Fruit fly (Drosophila melanogaster) whole organism, embryonic: ENCODE results near the gene ScpX.
A peak's percentile ranks its signal among the peaks of the same experiment; 100 is the strongest.

ENCODE experiments used
- Adf1 ChIP-seq: fragments of 200-800 bp; sonication (Bioruptor generic); IDR thresholded peaks from 2 replicates; pipeline ENCODE4 v1.3.6; 2022; ENCODE audit warnings: missing biosample characterization, missing genetic modification characterization
- B-H1 ChIP-seq: fragments of 200-800 bp; sonication (Bioruptor generic); IDR thresholded peaks from 3 replicates; pipeline ENCODE4 v1.3.6; 2022; ENCODE audit warnings: missing biosample characterization, missing genetic modification characterization
- CG10147 ChIP-seq: fragments of 200-800 bp; sonication (Bioruptor generic); optimal IDR thresholded peaks from 2 replicates; lab custom pipeline; 2019; ENCODE audit warnings: missing biosample characterization, mild to moderate bottlenecking, missing genetic modification characterization, moderate library complexity
- CG1024 ChIP-seq: fragments of 200-800 bp; sonication (Bioruptor generic); IDR thresholded peaks from 2 replicates; pipeline ENCODE4 v1.3.6; 2022; ENCODE audit warnings: missing biosample characterization, missing genetic modification characterization
- CG10321 ChIP-seq: fragments of 200-800 bp; sonication (Bioruptor generic); IDR thresholded peaks from 2 replicates; pipeline ENCODE4 v1.3.6; 2022; ENCODE audit warnings: missing biosample characterization, missing genetic modification characterization
- CG11093 ChIP-seq: fragments of 200-800 bp; sonication (Bioruptor generic); IDR thresholded peaks from 3 replicates; pipeline ENCODE4 v1.3.6; 2022; ENCODE audit warnings: missing biosample characterization, missing genetic modification characterization
- CG13624 ChIP-seq: fragments of 200-800 bp; sonication (Bioruptor generic); optimal IDR thresholded peaks from 2 replicates; lab custom pipeline; 2016; ENCODE audit warnings: missing biosample characterization, missing genetic modification characterization
- CG14050 ChIP-seq: fragments of 200-800 bp; sonication (Bioruptor generic); IDR thresholded peaks from 3 replicates; pipeline ENCODE4 v1.3.6; 2022; ENCODE audit warnings: missing biosample characterization, missing genetic modification characterization
- CG15011 ChIP-seq: fragments of 200-800 bp; sonication (Bioruptor generic); optimal IDR thresholded peaks from 3 replicates; lab custom pipeline; 2018; ENCODE audit warnings: missing biosample characterization, mild to moderate bottlenecking, missing genetic modification characterization
- CG15479 ChIP-seq: fragments of 200-800 bp; sonication (Bioruptor generic); optimal IDR thresholded peaks from 3 replicates; lab custom pipeline; 2019; ENCODE audit warnings: missing biosample characterization, mild to moderate bottlenecking, missing genetic modification characterization, moderate library complexity
- CG15601 ChIP-seq: fragments of 200-800 bp; sonication (Bioruptor generic); optimal IDR thresholded peaks from 3 replicates; lab custom pipeline; 2019; ENCODE audit warnings: missing biosample characterization, mild to moderate bottlenecking, missing genetic modification characterization, moderate library complexity
- CG17829 ChIP-seq: fragments of 200-800 bp; optimal IDR thresholded peaks from 2 replicates; lab custom pipeline; 2019; ENCODE audit warnings: missing biosample characterization, mild to moderate bottlenecking, missing genetic modification characterization, moderate library complexity
- CG3838 ChIP-seq: fragments of 200-800 bp; sonication (Bioruptor generic); optimal IDR thresholded peaks from 3 replicates; lab custom pipeline; 2016; ENCODE audit warnings: missing biosample characterization, missing genetic modification characterization
- CG4360 ChIP-seq: fragments of 200-800 bp; sonication (Bioruptor generic); IDR thresholded peaks from 2 replicates; pipeline ENCODE4 v1.3.6; 2022; ENCODE audit warnings: missing biosample characterization, missing genetic modification characterization
- CG4404 ChIP-seq: fragments of 200-800 bp; sonication (Bioruptor generic); IDR thresholded peaks from 2 replicates; pipeline ENCODE4 v1.3.6; 2022; ENCODE audit warnings: missing biosample characterization, missing genetic modification characterization
- CG9727 ChIP-seq: fragments of 200-800 bp; sonication (Bioruptor generic); optimal IDR thresholded peaks from 3 replicates; lab custom pipeline; 2017; ENCODE audit warnings: missing biosample characterization, mild to moderate bottlenecking, missing genetic modification characterization
- CG9797 ChIP-seq: fragments of 200-800 bp; sonication (Bioruptor generic); optimal IDR thresholded peaks from 3 replicates; lab custom pipeline; 2018; ENCODE audit warnings: missing biosample characterization, mild to moderate bottlenecking, missing genetic modification characterization
- Chrac-16 ChIP-seq: fragments of 200-800 bp; sonication (Bioruptor generic); optimal IDR thresholded peaks from 3 replicates; lab custom pipeline; 2016; ENCODE audit warnings: missing biosample characterization, missing genetic modification characterization
- Dad ChIP-seq: fragments of 200-800 bp; sonication (Bioruptor generic); optimal IDR thresholded peaks from 3 replicates; lab custom pipeline; 2016; ENCODE audit warnings: missing biosample characterization, missing genetic modification characterization
- Dll ChIP-seq: fragments of 200-800 bp; sonication (Bioruptor generic); IDR thresholded peaks from 4 replicates; pipeline ENCODE4 v1.3.6; 2022; ENCODE audit warnings: missing biosample characterization, missing genetic modification characterization; ENCODE audit not compliant: partially characterized antibody
- ERR ChIP-seq: fragments of 200-800 bp; sonication (Bioruptor generic); optimal IDR thresholded peaks from 2 replicates; lab custom pipeline; 2016; ENCODE audit warnings: missing biosample characterization, missing genetic modification characterization
- Fer1 ChIP-seq: fragments of 200-800 bp; sonication (Bioruptor generic); optimal IDR thresholded peaks from 2 replicates; lab custom pipeline; 2017; ENCODE audit warnings: missing biosample characterization, mild to moderate bottlenecking, missing genetic modification characterization
- Gug ChIP-seq: fragments of 200-800 bp; sonication (Bioruptor generic); IDR thresholded peaks from 4 replicates; pipeline ENCODE4 v1.3.6; 2022; ENCODE audit warnings: missing biosample characterization, missing genetic modification characterization
- Mrtf ChIP-seq: fragments of 200-800 bp; sonication (Bioruptor generic); IDR thresholded peaks from 3 replicates; pipeline ENCODE4 v1.3.6; 2022; ENCODE audit warnings: missing biosample characterization, missing genetic modification characterization
- Neu2 ChIP-seq: fragments of 200-800 bp; sonication (Bioruptor generic); optimal IDR thresholded peaks from 3 replicates; lab custom pipeline; 2016; ENCODE audit warnings: missing biosample characterization, missing genetic modification characterization, borderline replicate concordance
- Optix ChIP-seq: fragments of 200-800 bp; sonication (Bioruptor generic); IDR thresholded peaks from 3 replicates; pipeline ENCODE4 v1.3.6; 2022; ENCODE audit warnings: missing biosample characterization, missing genetic modification characterization
- Ravus ChIP-seq: fragments of 200-800 bp; sonication (Bioruptor generic); IDR thresholded peaks from 2 replicates; pipeline ENCODE4 v1.3.6; 2022; ENCODE audit warnings: missing biosample characterization, missing genetic modification characterization
- Sin3A ChIP-seq: fragments of >200 bp; optimal IDR thresholded peaks from 2 replicates; lab custom pipeline; 2018
- Sry-β ChIP-seq: fragments of 200-800 bp; sonication (Bioruptor generic); optimal IDR thresholded peaks from 2 replicates; lab custom pipeline; 2018; ENCODE audit warnings: missing biosample characterization, mild to moderate bottlenecking, missing genetic modification characterization, moderate library complexity
- Sry-δ ChIP-seq: fragments of 200-800 bp; sonication (Bioruptor generic); optimal IDR thresholded peaks from 2 replicates; lab custom pipeline; 2016; ENCODE audit warnings: missing biosample characterization, missing genetic modification characterization
- TFAM ChIP-seq: fragments of 200-800 bp; sonication (Bioruptor generic); optimal IDR thresholded peaks from 2 replicates; lab custom pipeline; 2017; ENCODE audit warnings: missing biosample characterization, missing genetic modification characterization, inconsistent platforms
- Taf1 ChIP-seq: fragments of 200-800 bp; sonication (Bioruptor generic); IDR thresholded peaks from 2 replicates; pipeline ENCODE4 v1.3.6; 2022; ENCODE audit warnings: missing biosample characterization, missing genetic modification characterization
- br ChIP-seq: fragments of >200 bp; optimal IDR thresholded peaks from 2 replicates; lab custom pipeline; 2017
- cas ChIP-seq: fragments of 200-800 bp; sonication (Bioruptor generic); IDR thresholded peaks from 2 replicates; pipeline ENCODE4 v1.3.6; 2022; ENCODE audit warnings: missing biosample characterization, missing genetic modification characterization
- chinmo ChIP-seq: fragments of 200-800 bp; sonication (Bioruptor generic); IDR thresholded peaks from 4 replicates; pipeline ENCODE4 v1.3.6; 2022; ENCODE audit warnings: missing biosample characterization, missing genetic modification characterization; ENCODE audit not compliant: partially characterized antibody
- corto ChIP-seq: fragments of 200-800 bp; sonication (Bioruptor generic); optimal IDR thresholded peaks from 2 replicates; lab custom pipeline; 2016; ENCODE audit warnings: missing biosample characterization, mild to moderate bottlenecking, missing genetic modification characterization, moderate library complexity
- dmrt99B ChIP-seq: fragments of 200-800 bp; sonication (Bioruptor generic); optimal IDR thresholded peaks from 2 replicates; lab custom pipeline; 2018; ENCODE audit warnings: missing biosample characterization, mild to moderate bottlenecking, missing genetic modification characterization, moderate library complexity
- emc ChIP-seq: fragments of 200-800 bp; sonication (Bioruptor generic); optimal IDR thresholded peaks from 2 replicates; lab custom pipeline; 2016; ENCODE audit warnings: missing biosample characterization, missing genetic modification characterization
- eve ChIP-seq, 2 experiments: fragments of >200 bp; optimal IDR thresholded peaks; 2 replicates each; lab custom pipeline; 2017; ENCODE audit warnings: missing biosample characterization in 2 of 2, missing genetic modification characterization in 2 of 2
- jigr1 ChIP-seq: fragments of 200-800 bp; sonication (Bioruptor generic); IDR thresholded peaks from 3 replicates; pipeline ENCODE4 v1.3.6; 2022; ENCODE audit warnings: missing biosample characterization, missing genetic modification characterization
- odd ChIP-seq: fragments of 200-800 bp; sonication (Bioruptor generic); optimal IDR thresholded peaks from 2 replicates; lab custom pipeline; 2017; ENCODE audit warnings: missing biosample characterization, mild to moderate bottlenecking, missing genetic modification characterization
- pb ChIP-seq: fragments of 200-800 bp; sonication (Bioruptor generic); optimal IDR thresholded peaks from 3 replicates; lab custom pipeline; 2016; ENCODE audit warnings: missing biosample characterization, missing genetic modification characterization
- repo ChIP-seq: fragments of 200-800 bp; sonication (Bioruptor generic); optimal IDR thresholded peaks from 2 replicates; lab custom pipeline; 2016; ENCODE audit warnings: missing biosample characterization, missing genetic modification characterization
- ro ChIP-seq: fragments of 200-800 bp; sonication (Bioruptor generic); IDR thresholded peaks from 2 replicates; pipeline ENCODE4 v1.3.6; 2022; ENCODE audit warnings: missing biosample characterization, missing genetic modification characterization
- sd ChIP-seq: fragments of 200-800 bp; sonication (Bioruptor generic); optimal IDR thresholded peaks from 3 replicates; lab custom pipeline; 2018; ENCODE audit warnings: missing biosample characterization, mild to moderate bottlenecking, missing genetic modification characterization, moderate library complexity
- sisA ChIP-seq: fragments of 200-800 bp; sonication (Bioruptor generic); IDR thresholded peaks from 2 replicates; pipeline ENCODE4 v1.3.6; 2022; ENCODE audit warnings: missing biosample characterization, missing genetic modification characterization
- sr ChIP-seq: fragments of 200-800 bp; sonication (Bioruptor generic); IDR thresholded peaks from 3 replicates; pipeline ENCODE4 v1.3.6; 2022; ENCODE audit warnings: missing biosample characterization, missing genetic modification characterization
- tgo ChIP-seq: fragments of 200-800 bp; sonication (Bioruptor generic); IDR thresholded peaks from 3 replicates; pipeline ENCODE4 v1.3.6; 2022; ENCODE audit warnings: missing biosample characterization, missing genetic modification characterization
- tup ChIP-seq: fragments of 200-800 bp; sonication (Bioruptor generic); optimal IDR thresholded peaks from 2 replicates; lab custom pipeline; 2016; ENCODE audit warnings: missing biosample characterization, mild to moderate bottlenecking, missing genetic modification characterization, moderate library complexity
- unpg ChIP-seq: fragments of 200-800 bp; sonication (Bioruptor generic); optimal IDR thresholded peaks from 3 replicates; lab custom pipeline; 2018; ENCODE audit warnings: missing biosample characterization, mild to moderate bottlenecking, missing genetic modification characterization, moderate library complexity
- usp ChIP-seq: fragments of >200 bp; optimal IDR thresholded peaks from 2 replicates; lab custom pipeline; 2017; ENCODE audit warnings: missing biosample characterization, missing genetic modification characterization
- vfl ChIP-seq: fragments of 200-800 bp; sonication (Bioruptor generic); optimal IDR thresholded peaks from 2 replicates; lab custom pipeline; 2016; ENCODE audit warnings: missing biosample characterization, missing genetic modification characterization
- wdn ChIP-seq: fragments of 200-800 bp; sonication (Bioruptor generic); IDR thresholded peaks from 2 replicates; pipeline ENCODE4 v1.3.6; 2022; ENCODE audit warnings: missing biosample characterization, missing genetic modification characterization

The ScpX gene

dm6 chr2L:18857635-18858059, 26.6 kb downstream of the ScpX start (continued):
- TF ChIP-seq Mrtf (peak; percentile 72; the same call in 2 of the 3 replicates), CG15479 (GFP tag; lab: Kevin White, UChicago) (no peak), ERR (GFP tag; lab: Kevin White, UChicago) (peak; percentile 54), CG15011 (GFP tag; lab: Kevin White, UChicago) (peak; percentile 83), Ravus (GFP tag; lab: Robert Waterston, UW) (peak; percentile 69), vfl (GFP tag; lab: Kevin White, UChicago) (peak; percentile 87), cas (peak; percentile 78), odd (no peak), CG14050 (GFP tag; lab: Robert Waterston, UW) (peak; percentile 91), sisA (GFP tag; lab: Robert Waterston, UW) (peak; percentile 84), pb (peak; percentile 53), Sry-δ (GFP tag; lab: Kevin White, UChicago) (peak; percentile 44), Taf1 (GFP tag; lab: Robert Waterston, UW) (peak; percentile 81), sr (GFP tag; lab: Robert Waterston, UW) (peak; percentile 67; the same call in 1 of the 3 replicates), corto (GFP tag; lab: Kevin White, UChicago) (peak; percentile 94), Optix (GFP tag; lab: Robert Waterston, UW) (peak; percentile 85), dmrt99B (peak; percentile 90), CG4360 (GFP tag; lab: Robert Waterston, UW) (peak; percentile 55), unpg (GFP tag; lab: Kevin White, UChicago) (peak; percentile 95), Dad (GFP tag; lab: Kevin White, UChicago) (peak; percentile 46), CG3838 (peak; percentile 83), CG15601 (peak; percentile 87), ro (GFP tag; lab: Robert Waterston, UW) (peak; percentile 48; the same call in 1 of the 2 replicates), br (no peak), emc (peak; percentile 38), Sin3A (no peak), CG13624 (GFP tag; lab: Kevin White, UChicago) (peak; percentile 72), Fer1 (peak; percentile 92), CG9797 (GFP tag; lab: Kevin White, UChicago) (peak; percentile 0), tgo (GFP tag; lab: Robert Waterston, UW) (peak; percentile 82; the same call in 2 of the 3 replicates), CG9727 (peak; percentile 69), TFAM (GFP tag; lab: Kevin White, UChicago) (peak; percentile 27), Sry-β (GFP tag; lab: Kevin White, UChicago) (peak; percentile 67), Gug (GFP tag; lab: Robert Waterston, UW) (peak; percentile 86), jigr1 (peak; percentile 55; the same call in 2 of the 3 replicates), B-H1 (GFP tag; lab: Robert Waterston, UW) (peak; percentile 82), CG11093 (GFP tag; lab: Robert Waterston, UW) (peak; percentile 90), sd (peak; percentile 77), CG4404 (peak; percentile 81), usp (GFP tag; lab: Kevin White, UChicago) (no peak), wdn (GFP tag; lab: Robert Waterston, UW) (peak; percentile 88), CG1024 (GFP tag; lab: Robert Waterston, UW) (peak; percentile 81), eve (GFP tag; optimal IDR thresholded peaks at IDR 0.05; lab: Kevin White, UChicago) (no peak), CG17829 (tag; lab: Kevin White, UChicago) (peak; percentile 94), CG10147 (GFP tag; lab: Kevin White, UChicago) (peak; percentile 82), Adf1 (GFP tag; lab: Robert Waterston, UW) (peak; percentile 64), tup (GFP tag; lab: Kevin White, UChicago) (peak; percentile 95), Dll (GFP tag; lab: Robert Waterston, UW) (no peak), repo (peak; percentile 64), Chrac-16 (GFP tag; lab: Kevin White, UChicago) (peak; percentile 90), CG10321 (GFP tag; lab: Robert Waterston, UW) (peak; percentile 68), chinmo (no peak), Neu2 (GFP tag; lab: Kevin White, UChicago) (no peak)
